Fruit fly (Drosophila melanogaster): ENCODE results near the gene CAH5.

DNA sequence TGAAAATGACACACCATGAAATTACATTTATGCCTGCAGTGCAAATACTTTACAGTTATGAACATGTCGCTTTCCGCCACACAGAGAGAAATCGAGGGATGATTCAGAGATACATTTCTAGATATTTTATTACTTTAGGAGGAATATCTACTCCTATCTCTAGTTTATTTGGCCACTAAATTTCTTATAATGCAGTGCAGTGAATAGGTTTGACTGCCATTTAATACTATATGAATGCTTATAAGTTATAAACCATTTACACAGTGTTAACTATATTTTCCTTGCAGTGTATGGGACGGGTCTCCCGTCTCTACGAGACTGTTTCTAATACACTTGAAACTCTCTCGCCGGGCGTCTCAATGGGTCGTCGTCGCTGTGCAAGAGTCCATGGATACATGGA lies 27.8 kb downstream of the CAH5 start:
- TF ChIP-seq CG11723 (GFP tag; optimal IDR thresholded peaks at IDR 0.05) (no peak), Ravus (GFP tag; IDR thresholded peaks at IDR 0.05) (no peak), lola (GFP tag; optimal IDR thresholded peaks at IDR 0.05) (no peak), NC2β (GFP tag; optimal IDR thresholded peaks at IDR 0.05) (no peak), repo (GFP tag; optimal IDR thresholded peaks at IDR 0.05) (no peak), CG7745 (tag; optimal IDR thresholded peaks at IDR 0.05) (no peak)
